Fruit fly (Drosophila melanogaster) whole organism: Measurements from ENCODE around the gene CG33969.

ENCODE experiments used
- CG8478 ChIP-seq: fragments of >200 bp; optimal IDR thresholded peaks from 2 replicates; lab custom pipeline; 2018; ENCODE audit warnings: inconsistent platforms
- Dll ChIP-seq: fragments of >200 bp; optimal IDR thresholded peaks from 2 replicates; lab custom pipeline; 2017
- EcR ChIP-seq, 2 experiments: fragments of >200 bp; optimal IDR thresholded peaks; 2 replicates each; lab custom pipeline; 2017; ENCODE audit warnings: missing biosample characterization in 2 of 2, missing genetic modification characterization in 2 of 2, missing genetic modification reagents in 2 of 2
- pan ChIP-seq: fragments of >200 bp; optimal IDR thresholded peaks from 2 replicates; lab custom pipeline; 2017
- psq ChIP-seq: fragments of >200 bp; optimal IDR thresholded peaks from 2 replicates; lab custom pipeline; 2017
- usp ChIP-seq: fragments of >200 bp; optimal IDR thresholded peaks from 2 replicates; lab custom pipeline; 2017; ENCODE audit warnings: missing biosample characterization, missing genetic modification characterization, mixed read lengths

DNA sequence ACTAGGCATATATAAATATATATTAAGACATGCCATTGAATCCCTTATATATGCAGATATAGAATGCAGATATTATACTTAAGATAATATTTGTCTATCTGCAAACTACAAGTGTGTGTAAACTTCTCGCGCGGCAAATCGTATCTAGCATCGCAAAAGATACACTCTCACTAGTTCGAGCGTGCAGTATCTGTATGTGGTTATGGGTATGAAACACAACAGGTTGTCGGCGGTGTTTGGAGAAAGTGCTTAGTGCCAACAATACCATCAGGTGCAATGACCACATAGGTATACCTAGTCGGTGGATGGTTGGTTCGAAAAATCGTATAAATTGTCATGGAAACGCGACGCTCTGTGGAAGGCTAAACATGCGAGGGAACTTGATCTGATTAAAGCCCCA is 11.2 kb upstream of the CG33969 start:
- TF ChIP-seq pan (lab: Kevin White, UChicago) (no peak), EcR (GFP tag; optimal IDR thresholded peaks at IDR 0.05; lab: Kevin White, UChicago) (peak in 1 of 2 experiments; percentile 35), psq (no peak), usp (GFP tag; lab: Kevin White, UChicago) (no peak), Dll (lab: Kevin White, UChicago) (no peak), CG8478 (lab: Kevin White, UChicago) (no peak)
